Worm (Caenorhabditis elegans): ENCODE data around the gene F54H12.4.

- TF ChIP-seq ZK546.5 (tag; optimal IDR thresholded peaks at IDR 0.05) (no peak), ceh-9 (tag; optimal IDR thresholded peaks at IDR 0.05) (no peak), nhr-25 (tag; optimal IDR thresholded peaks at IDR 0.05) (no peak), elt-1 (tag; optimal IDR thresholded peaks at IDR 0.05) (no peak), daf-12 (tag; optimal IDR thresholded peaks at IDR 0.05) (no peak), pqm-1 (tag; optimal IDR thresholded peaks at IDR 0.05) (no peak), lin-15B (tag; optimal IDR thresholded peaks at IDR 0.05) (no peak), skn-1 (tag; optimal IDR thresholded peaks at IDR 0.05) (no peak)
These were observed 14.7 kb upstream of the F54H12.4 start for ce11 chrIII:7977224-7977623.
